Fruit fly (Drosophila melanogaster): ENCODE data around the gene CG32983.

Gene CG32983

dm6 chr2L:8855482-8855881 is 10.2 kb upstream of the CG32983 start (continued):
- TF ChIP-seq CG16779 (tag; optimal IDR thresholded peaks at IDR 0.05) (no peak), Ets96B (tag; optimal IDR thresholded peaks at IDR 0.05) (peak; percentile 73), CG32006 (GFP tag; optimal IDR thresholded peaks at IDR 0.05) (no peak), Smox (GFP tag; optimal IDR thresholded peaks at IDR 0.05) (peak; percentile 19), CG6276 (GFP tag; optimal IDR thresholded peaks at IDR 0.05) (no peak), CG31627 (GFP tag; optimal IDR thresholded peaks at IDR 0.05) (no peak), CG6163 (GFP tag; IDR thresholded peaks at IDR 0.05) (peak; percentile 64), Hr39 (GFP tag; optimal IDR thresholded peaks at IDR 0.05) (peak; percentile 30), Eip75B (GFP tag; optimal IDR thresholded peaks at IDR 0.05) (peak; percentile 52), fd85E (GFP tag; optimal IDR thresholded peaks at IDR 0.05) (no peak), fd59A (GFP tag; optimal IDR thresholded peaks at IDR 0.05) (no peak), Eip78C (GFP tag) (peak; percentile 89), dsx (GFP tag; optimal IDR thresholded peaks at IDR 0.05; ENCODE audit: poor library complexity, severe bottlenecking) (peak; percentile 61), CG4318 (GFP tag; optimal IDR thresholded peaks at IDR 0.05) (no peak), Sox14 (GFP tag; optimal IDR thresholded peaks at IDR 0.05) (peak; percentile 56), svp (GFP tag) (peak; percentile 86), CG6854 (GFP tag; optimal IDR thresholded peaks at IDR 0.05) (no peak), fkh (GFP tag; optimal IDR thresholded peaks at IDR 0.05) (no peak), spab (GFP tag; optimal IDR thresholded peaks at IDR 0.05) (peak; percentile 52), Gug (GFP tag; IDR thresholded peaks at IDR 0.05) (no peak), Sox15 (GFP tag; optimal IDR thresholded peaks at IDR 0.05) (no peak), CG10669 (GFP tag; optimal IDR thresholded peaks at IDR 0.05) (peak; percentile 62), CG11762 (GFP tag; optimal IDR thresholded peaks at IDR 0.05; ENCODE audit: insufficient read depth) (no peak), CG6808 (GFP tag; optimal IDR thresholded peaks at IDR 0.05) (peak; percentile 60), cyc (GFP tag; optimal IDR thresholded peaks at IDR 0.05) (peak; percentile 45), CG3032 (tag; optimal IDR thresholded peaks at IDR 0.05) (peak; percentile 69), CG15336 (GFP tag; IDR thresholded peaks at IDR 0.05) (no peak), Met (GFP tag; optimal IDR thresholded peaks at IDR 0.05) (peak; percentile 68), Hr4 (GFP tag; optimal IDR thresholded peaks at IDR 0.05) (no peak), acj6 (GFP tag; optimal IDR thresholded peaks at IDR 0.05) (peak; percentile 25)

dm6 chr2L:8857752-8858151 is 7.9 kb upstream of the CG32983 start:
- TF ChIP-seq ss (GFP tag; optimal IDR thresholded peaks at IDR 0.05) (peak in 1 of 2 experiments; percentile 89), Eip78C (GFP tag) (no peak), CG1621 (tag; optimal IDR thresholded peaks at IDR 0.05) (peak; percentile 32), CG9139 (GFP tag; optimal IDR thresholded peaks at IDR 0.05) (no peak), dsx (GFP tag; optimal IDR thresholded peaks at IDR 0.05; ENCODE audit: poor library complexity, severe bottlenecking) (peak; percentile 14), CG10669 (GFP tag; optimal IDR thresholded peaks at IDR 0.05) (no peak), CG8119 (GFP tag; IDR thresholded peaks at IDR 0.05) (no peak)

dm6 chr2L:8859839-8860238 is 5.8 kb upstream of the CG32983 start:
- TF ChIP-seq CG15336 (GFP tag; IDR thresholded peaks at IDR 0.05) = no peak
- no peak for TF ChIP-seq CG6792 (GFP tag; optimal IDR thresholded peaks at IDR 0.05)
- TF ChIP-seq Sox102F (GFP tag; optimal IDR thresholded peaks at IDR 0.05) = peak; percentile 29
- peak; percentile 9 for TF ChIP-seq Smox (GFP tag; optimal IDR thresholded peaks at IDR 0.05)
- peak; percentile 27 for TF ChIP-seq esn (GFP tag; optimal IDR thresholded peaks at IDR 0.05)
- TF ChIP-seq fd59A (GFP tag; optimal IDR thresholded peaks at IDR 0.05) = no peak
- TF ChIP-seq fkh (GFP tag; optimal IDR thresholded peaks at IDR 0.05) = peak; percentile 73
- TF ChIP-seq Met (GFP tag; optimal IDR thresholded peaks at IDR 0.05) = peak; percentile 3
- TF ChIP-seq vri (GFP tag; optimal IDR thresholded peaks at IDR 0.05) = peak; percentile 75
- TF ChIP-seq svp (GFP tag) = peak; percentile 60
